Fruit fly (Drosophila melanogaster) whole organism, embryonic: Measurements from ENCODE around the gene CG43886.
A peak's percentile ranks its signal among the peaks of the same experiment; 100 is the strongest.

Experiments
- Adf1 ChIP-seq: fragments of 200-800 bp; sonication (Bioruptor generic); IDR thresholded peaks from 2 replicates; pipeline ENCODE4 v1.3.6; 2022; ENCODE audit warnings: missing biosample characterization, missing genetic modification characterization
- Atf3 ChIP-seq: fragments of 200-800 bp; sonication (Bioruptor generic); optimal IDR thresholded peaks from 3 replicates; lab custom pipeline; 2016; ENCODE audit warnings: missing biosample characterization, missing genetic modification characterization
- C15 ChIP-seq: fragments of 200-800 bp; sonication (Bioruptor generic); IDR thresholded peaks from 3 replicates; pipeline ENCODE4 v1.3.6; 2022; ENCODE audit warnings: missing biosample characterization, missing genetic modification characterization
- CG1024 ChIP-seq: fragments of 200-800 bp; sonication (Bioruptor generic); IDR thresholded peaks from 2 replicates; pipeline ENCODE4 v1.3.6; 2022; ENCODE audit warnings: missing biosample characterization, missing genetic modification characterization
- CG11456 ChIP-seq: fragments of 200-800 bp; sonication (Bioruptor generic); IDR thresholded peaks from 3 replicates; pipeline ENCODE4 v1.3.6; 2022; ENCODE audit warnings: missing biosample characterization, missing genetic modification characterization
- CG12071 ChIP-seq: fragments of 200-800 bp; sonication (Bioruptor generic); optimal IDR thresholded peaks from 3 replicates; lab custom pipeline; 2018; ENCODE audit warnings: missing biosample characterization, mild to moderate bottlenecking, missing genetic modification characterization
- CG12236 ChIP-seq: fragments of 200-800 bp; sonication (Bioruptor generic); optimal IDR thresholded peaks from 2 replicates; lab custom pipeline; 2016; ENCODE audit warnings: missing biosample characterization, missing genetic modification characterization
- CG18599 ChIP-seq: fragments of 200-800 bp; sonication (Bioruptor generic); optimal IDR thresholded peaks from 3 replicates; lab custom pipeline; 2017; ENCODE audit warnings: missing biosample characterization, missing genetic modification characterization, mild to moderate bottlenecking, moderate library complexity, missing genetic modification reagents
- CG2129 ChIP-seq: fragments of 200-800 bp; sonication (Bioruptor generic); IDR thresholded peaks from 2 replicates; pipeline ENCODE4 v1.3.6; 2022; ENCODE audit warnings: missing biosample characterization, missing genetic modification characterization; ENCODE audit not compliant: partially characterized antibody
- CG2889 ChIP-seq: fragments of 200-800 bp; sonication (Bioruptor generic); IDR thresholded peaks from 3 replicates; pipeline ENCODE4 v1.3.6; 2022; ENCODE audit warnings: missing biosample characterization, missing genetic modification characterization
- CG42726 ChIP-seq: fragments of 200-800 bp; sonication (Bioruptor generic); IDR thresholded peaks from 2 replicates; pipeline ENCODE4 v1.3.6; 2022; ENCODE audit warnings: missing biosample characterization, missing genetic modification characterization; ENCODE audit not compliant: partially characterized antibody
- CG4328 ChIP-seq: fragments of 200-800 bp; sonication (Bioruptor generic); optimal IDR thresholded peaks from 3 replicates; lab custom pipeline; 2017; ENCODE audit warnings: missing biosample characterization, missing genetic modification reagents, missing genetic modification characterization
- CG5953 ChIP-seq: fragments of 200-800 bp; sonication (Bioruptor generic); IDR thresholded peaks from 2 replicates; pipeline ENCODE4 v1.3.6; 2022; ENCODE audit warnings: missing biosample characterization, missing genetic modification characterization
- CG6854 ChIP-seq: fragments of 200-800 bp; sonication (Bioruptor generic); optimal IDR thresholded peaks from 3 replicates; lab custom pipeline; 2017; ENCODE audit warnings: missing biosample characterization, mild to moderate bottlenecking, missing genetic modification characterization
- CG9609 ChIP-seq: fragments of 200-800 bp; sonication (Bioruptor generic); optimal IDR thresholded peaks from 3 replicates; lab custom pipeline; 2016; ENCODE audit warnings: missing biosample characterization, missing genetic modification characterization
- CHES-1-like ChIP-seq: fragments of 200-800 bp; sonication (Bioruptor generic); optimal IDR thresholded peaks from 2 replicates; lab custom pipeline; 2016; ENCODE audit warnings: missing biosample characterization, missing genetic modification characterization
- D ChIP-seq, 2 experiments: fragments of 200-800 bp in 1 of 2; fragments of >200 bp in 1 of 2; sonication (Bioruptor generic) in 1 of 2; optimal IDR thresholded peaks; 2 replicates in 1 of 2; 3 replicates in 1 of 2; lab custom pipeline; 2017; ENCODE audit warnings: mild to moderate bottlenecking in 1 of 2, missing biosample characterization in 1 of 2, missing genetic modification characterization in 1 of 2, missing genetic modification reagents in 1 of 2
- Dll ChIP-seq: fragments of 200-800 bp; sonication (Bioruptor generic); IDR thresholded peaks from 4 replicates; pipeline ENCODE4 v1.3.6; 2022; ENCODE audit warnings: missing biosample characterization, missing genetic modification characterization; ENCODE audit not compliant: partially characterized antibody
- Dp ChIP-seq: fragments of 200-800 bp; sonication (Bioruptor generic); optimal IDR thresholded peaks from 2 replicates; lab custom pipeline; 2018; ENCODE audit warnings: missing biosample characterization, mild to moderate bottlenecking, missing genetic modification characterization, moderate library complexity
- Ets65A ChIP-seq: fragments of 200-800 bp; sonication (Bioruptor generic); peaks from one replicate; lab custom pipeline; 2016; ENCODE audit warnings: missing biosample characterization, missing genetic modification characterization
- Gug ChIP-seq: fragments of 200-800 bp; sonication (Bioruptor generic); IDR thresholded peaks from 4 replicates; pipeline ENCODE4 v1.3.6; 2022; ENCODE audit warnings: missing biosample characterization, missing genetic modification characterization
- HLH4C ChIP-seq: fragments of 200-800 bp; sonication (Bioruptor generic); IDR thresholded peaks from 3 replicates; pipeline ENCODE4 v1.3.6; 2022; ENCODE audit warnings: missing biosample characterization, missing genetic modification characterization; ENCODE audit not compliant: partially characterized antibody
- HLHmδ ChIP-seq: fragments of 200-800 bp; sonication (Bioruptor generic); optimal IDR thresholded peaks from 2 replicates; lab custom pipeline; 2018; ENCODE audit warnings: missing biosample characterization, mild to moderate bottlenecking, missing genetic modification characterization, moderate library complexity
- Mrtf ChIP-seq: fragments of 200-800 bp; sonication (Bioruptor generic); IDR thresholded peaks from 3 replicates; pipeline ENCODE4 v1.3.6; 2022; ENCODE audit warnings: missing biosample characterization, missing genetic modification characterization
- NC2β ChIP-seq: fragments of 200-800 bp; sonication (Bioruptor generic); optimal IDR thresholded peaks from 2 replicates; lab custom pipeline; 2016; ENCODE audit warnings: missing biosample characterization, missing genetic modification characterization
- NFAT ChIP-seq: fragments of 200-800 bp; sonication (Bioruptor generic); IDR thresholded peaks from 2 replicates; pipeline ENCODE4 v1.3.6; 2022; ENCODE audit warnings: missing biosample characterization, missing genetic modification characterization
- Nf-YB ChIP-seq: fragments of 200-800 bp; sonication (Bioruptor generic); optimal IDR thresholded peaks from 3 replicates; lab custom pipeline; 2019; ENCODE audit warnings: missing biosample characterization, mild to moderate bottlenecking, missing genetic modification characterization, moderate library complexity
- PHDP ChIP-seq: fragments of 200-800 bp; sonication (Bioruptor generic); optimal IDR thresholded peaks from 3 replicates; lab custom pipeline; 2018; ENCODE audit warnings: missing biosample characterization, mild to moderate bottlenecking, missing genetic modification characterization, moderate library complexity
- Ssrp ChIP-seq: fragments of 200-800 bp; sonication (Bioruptor generic); optimal IDR thresholded peaks from 2 replicates; lab custom pipeline; 2018; ENCODE audit warnings: missing biosample characterization, mild to moderate bottlenecking, missing genetic modification characterization, moderate library complexity
- ac ChIP-seq: fragments of 200-800 bp; sonication (Bioruptor generic); optimal IDR thresholded peaks from 3 replicates; lab custom pipeline; 2017; ENCODE audit warnings: missing biosample characterization, mild to moderate bottlenecking, missing genetic modification characterization
- ap ChIP-seq: fragments of 200-800 bp; sonication (Bioruptor generic); IDR thresholded peaks from 2 replicates; pipeline ENCODE4 v1.3.6; 2022; ENCODE audit warnings: missing biosample characterization, missing genetic modification characterization
- chinmo ChIP-seq: fragments of 200-800 bp; sonication (Bioruptor generic); IDR thresholded peaks from 4 replicates; pipeline ENCODE4 v1.3.6; 2022; ENCODE audit warnings: missing biosample characterization, missing genetic modification characterization; ENCODE audit not compliant: partially characterized antibody
- dm ChIP-seq: fragments of 200-800 bp; sonication (Bioruptor generic); optimal IDR thresholded peaks from 3 replicates; lab custom pipeline; 2016; ENCODE audit warnings: missing biosample characterization, missing genetic modification characterization
- ftz-f1 ChIP-seq: fragments of 200-800 bp; sonication (Bioruptor generic); optimal IDR thresholded peaks from 2 replicates; lab custom pipeline; 2016; ENCODE audit warnings: missing biosample characterization, missing genetic modification characterization
- gcm ChIP-seq: fragments of 200-800 bp; sonication (Bioruptor generic); optimal IDR thresholded peaks from 2 replicates; lab custom pipeline; 2019; ENCODE audit warnings: missing biosample characterization, mild to moderate bottlenecking, missing genetic modification characterization, moderate library complexity
- hb ChIP-seq: fragments of 200-800 bp; sonication (Bioruptor generic); IDR thresholded peaks from 3 replicates; pipeline ENCODE4 v1.3.6; 2022; ENCODE audit warnings: missing biosample characterization, missing genetic modification characterization; ENCODE audit not compliant: partially characterized antibody
- jigr1 ChIP-seq: fragments of 200-800 bp; sonication (Bioruptor generic); IDR thresholded peaks from 3 replicates; pipeline ENCODE4 v1.3.6; 2022; ENCODE audit warnings: missing biosample characterization, missing genetic modification characterization
- kah ChIP-seq: fragments of 200-800 bp; sonication (Bioruptor generic); optimal IDR thresholded peaks from 2 replicates; lab custom pipeline; 2018; ENCODE audit warnings: missing biosample characterization, mild to moderate bottlenecking, missing genetic modification characterization
- lov ChIP-seq, 2 experiments: fragments of 200-800 bp in 1 of 2; fragments of >200 bp in 1 of 2; sonication (Bioruptor generic) in 1 of 2; IDR thresholded peaks in 1 of 2; optimal IDR thresholded peaks in 1 of 2; 2 replicates in 1 of 2; 3 replicates in 1 of 2; pipeline versions ENCODE4 v1.3.6 to Lab custom; 2017 to 2022; ENCODE audit warnings: missing biosample characterization in 1 of 2, missing genetic modification characterization in 1 of 2
- mam ChIP-seq: fragments of 200-800 bp; sonication (Bioruptor generic); optimal IDR thresholded peaks from 3 replicates; lab custom pipeline; 2016; ENCODE audit warnings: missing biosample characterization, missing genetic modification characterization
- mld ChIP-seq: fragments of 200-800 bp; sonication (Bioruptor generic); IDR thresholded peaks from 3 replicates; pipeline ENCODE4 v1.3.6; 2022; ENCODE audit warnings: missing biosample characterization, missing genetic modification characterization; ENCODE audit not compliant: partially characterized antibody
- onecut ChIP-seq: fragments of 200-800 bp; sonication (Bioruptor generic); IDR thresholded peaks from 2 replicates; pipeline ENCODE4 v1.3.6; 2022; ENCODE audit warnings: missing biosample characterization, missing genetic modification characterization
- pb ChIP-seq: fragments of 200-800 bp; sonication (Bioruptor generic); optimal IDR thresholded peaks from 3 replicates; lab custom pipeline; 2016; ENCODE audit warnings: missing biosample characterization, missing genetic modification characterization
- salm ChIP-seq: fragments of 200-800 bp; sonication (Bioruptor generic); optimal IDR thresholded peaks from 2 replicates; lab custom pipeline; 2018; ENCODE audit warnings: missing biosample characterization, mild to moderate bottlenecking, missing genetic modification characterization
- sens-2 ChIP-seq: fragments of 200-800 bp; sonication (Bioruptor generic); IDR thresholded peaks from 2 replicates; pipeline ENCODE4 v1.3.6; 2022; ENCODE audit warnings: missing biosample characterization, missing genetic modification characterization
- sim ChIP-seq: fragments of 200-800 bp; sonication (Bioruptor generic); IDR thresholded peaks from 2 replicates; pipeline ENCODE4 v1.3.6; 2022; ENCODE audit warnings: missing biosample characterization, missing genetic modification characterization
- slbo ChIP-seq: fragments of 200-800 bp; sonication (Bioruptor generic); IDR thresholded peaks from 2 replicates; pipeline ENCODE4 v1.3.6; 2022; ENCODE audit warnings: missing biosample characterization, missing genetic modification characterization
- tap ChIP-seq: fragments of 200-800 bp; optimal IDR thresholded peaks from 3 replicates; lab custom pipeline; 2019; ENCODE audit warnings: missing biosample characterization, mild to moderate bottlenecking, missing genetic modification characterization, moderate library complexity
- tio ChIP-seq: fragments of 200-800 bp; sonication (Bioruptor generic); optimal IDR thresholded peaks from 2 replicates; lab custom pipeline; 2017; ENCODE audit warnings: missing biosample characterization, missing genetic modification characterization, inconsistent platforms
- tll ChIP-seq, 2 experiments: fragments of 200-800 bp in 1 of 2; fragments of >200 bp in 1 of 2; sonication (Bioruptor generic) in 1 of 2; optimal IDR thresholded peaks; 2 replicates each; lab custom pipeline; 2017 to 2019; ENCODE audit warnings: missing biosample characterization in 2 of 2, missing genetic modification characterization in 2 of 2, mild to moderate bottlenecking in 1 of 2, moderate library complexity in 1 of 2

CG43886 gene

DNA sequence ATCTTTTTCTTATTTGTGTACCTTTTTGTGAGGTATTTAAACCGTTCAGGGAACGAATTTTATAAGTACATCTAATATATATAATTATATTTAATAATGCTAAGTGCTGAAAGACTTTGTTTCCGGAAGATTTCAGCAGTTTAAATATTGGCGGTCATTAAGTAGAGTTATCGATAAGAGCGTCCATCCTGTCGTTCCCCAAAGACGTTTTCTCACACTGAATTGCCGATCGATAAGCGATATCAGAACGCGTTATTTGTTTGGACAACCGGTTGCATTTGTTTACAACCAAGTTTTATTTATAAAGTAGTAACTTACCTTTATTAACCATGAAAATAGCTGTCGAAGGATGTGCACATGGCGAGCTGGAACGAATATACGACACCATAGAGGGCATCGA, 38.0 kb downstream of the CG43886 start, which contains the start of gene ldbr (continued):
- TF ChIP-seq kah (GFP tag; lab: Kevin White, UChicago) (no peak), Nf-YB (GFP tag; lab: Kevin White, UChicago) (no peak), Dp (GFP tag; lab: Kevin White, UChicago) (peak; percentile 93), sens-2 (GFP tag; lab: Robert Waterston, UW) (no peak), chinmo (no peak), CG12071 (GFP tag; lab: Kevin White, UChicago) (no peak), Ets65A (GFP tag; lab: Kevin White, UChicago) (no peak), tll (GFP tag; optimal IDR thresholded peaks at IDR 0.05; lab: Kevin White, UChicago) (no peak), slbo (no peak), CG1024 (GFP tag; lab: Robert Waterston, UW) (no peak), ap (GFP tag; lab: Robert Waterston, UW) (no peak), ac (GFP tag; lab: Kevin White, UChicago) (no peak), onecut (peak; percentile 72), salm (tag; lab: Kevin White, UChicago) (no peak), NFAT (GFP tag; lab: Robert Waterston, UW) (no peak), lov (optimal IDR thresholded peaks at IDR 0.05; lab: Kevin White, UChicago) (no peak), lov (GFP tag; IDR thresholded peaks at IDR 0.05; lab: Robert Waterston, UW) (no peak), Ssrp (tag; lab: Kevin White, UChicago) (no peak), dm (GFP tag; lab: Kevin White, UChicago) (no peak), CG12236 (GFP tag; lab: Kevin White, UChicago) (no peak), Mrtf (GFP tag; lab: Robert Waterston, UW) (no peak), Atf3 (GFP tag; lab: Kevin White, UChicago) (no peak), CG2129 (GFP tag; lab: Robert Waterston, UW) (no peak), sim (GFP tag; lab: Robert Waterston, UW) (no peak), CG11456 (GFP tag; lab: Robert Waterston, UW) (no peak), pb (GFP tag; lab: Kevin White, UChicago) (no peak), CG18599 (GFP tag; lab: Kevin White, UChicago) (no peak), Adf1 (GFP tag; lab: Robert Waterston, UW) (no peak), CG9609 (GFP tag; lab: Kevin White, UChicago) (no peak), NC2β (no peak), C15 (no peak), mam (no peak), PHDP (tag; lab: Kevin White, UChicago) (peak; percentile 37), mld (GFP tag; lab: Robert Waterston, UW) (no peak), CG42726 (GFP tag; lab: Robert Waterston, UW) (no peak), Gug (no peak), ftz-f1 (GFP tag; lab: Kevin White, UChicago) (no peak), CG6854 (GFP tag; lab: Kevin White, UChicago) (no peak), gcm (GFP tag; lab: Kevin White, UChicago) (no peak), tio (no peak), D (optimal IDR thresholded peaks at IDR 0.05; lab: Kevin White, UChicago) (no peak), D (GFP tag; optimal IDR thresholded peaks at IDR 0.05; lab: Kevin White, UChicago) (no peak), Dll (GFP tag; lab: Robert Waterston, UW) (peak; percentile 61; the same call in 3 of the 4 replicates), CHES-1-like (no peak), jigr1 (GFP tag; lab: Robert Waterston, UW) (no peak), HLH4C (GFP tag; lab: Robert Waterston, UW) (peak; percentile 76), CG4328 (no peak), HLHmδ (GFP tag; lab: Kevin White, UChicago) (no peak), CG5953 (GFP tag; lab: Robert Waterston, UW) (no peak), tap (tag; lab: Kevin White, UChicago) (no peak), CG2889 (GFP tag; lab: Robert Waterston, UW) (no peak), hb (GFP tag; lab: Robert Waterston, UW) (no peak; the same call in 2 of the 3 replicates)
